Fruit fly (Drosophila melanogaster) whole organism: ENCODE measurements around the gene Jon99Ciii.

Experiments used
- CG8478 ChIP-seq: fragments of >200 bp; optimal IDR thresholded peaks from 2 replicates; lab custom pipeline; 2018; ENCODE audit warnings: inconsistent platforms
- Dll ChIP-seq: fragments of >200 bp; optimal IDR thresholded peaks from 2 replicates; lab custom pipeline; 2017
- EcR ChIP-seq, 2 experiments: fragments of >200 bp; optimal IDR thresholded peaks; 2 replicates each; lab custom pipeline; 2017; ENCODE audit warnings: missing biosample characterization in 2 of 2, missing genetic modification characterization in 2 of 2, missing genetic modification reagents in 2 of 2
- pan ChIP-seq: fragments of >200 bp; optimal IDR thresholded peaks from 2 replicates; lab custom pipeline; 2017
- psq ChIP-seq: fragments of >200 bp; optimal IDR thresholded peaks from 2 replicates; lab custom pipeline; 2017

DNA sequence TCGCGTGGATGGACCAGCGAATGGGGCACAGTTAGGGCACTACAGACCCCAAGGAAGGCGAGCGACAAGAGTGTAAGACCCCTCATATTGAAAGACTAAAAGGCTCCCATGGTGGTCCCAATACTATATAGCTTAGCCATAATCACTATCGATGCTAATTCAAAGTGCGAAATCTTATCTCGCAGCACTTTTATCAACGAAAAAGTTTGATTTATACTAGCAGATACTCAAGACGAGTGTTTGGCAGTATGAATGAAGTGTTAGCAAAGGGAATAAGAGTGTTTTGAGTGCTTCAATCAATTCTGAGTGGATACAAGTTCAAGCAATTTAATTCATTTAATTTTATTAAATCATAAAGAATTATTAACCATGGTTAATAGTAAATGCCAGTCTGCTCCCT is 4.1 kb downstream of the Jon99Ciii start, which contains the start of gene Jon99Ci:
- no peak for TF ChIP-seq pan
- TF ChIP-seq CG8478 (lab: Kevin White, UChicago), result no peak
- no peak for TF ChIP-seq Dll
- TF ChIP-seq psq (lab: Kevin White, UChicago), result no peak
- no peak for TF ChIP-seq EcR (GFP tag; optimal IDR thresholded peaks at IDR 0.05; lab: Kevin White, UChicago)
